Fruit fly (Drosophila melanogaster): Measurements from ENCODE around the gene Gr22f.
A peak's percentile ranks its signal among the peaks of the same experiment; 100 is the strongest.

Gr22f gene

dm6 chr2L:1710224-1710623, 46.0 kb downstream of the Gr22f start, which contains the start of the genes CG17660 and mRpL48 (continued):
- peak; percentile 24; the same call in 1 of the 3 replicates for TF ChIP-seq Doc3 (GFP tag; IDR thresholded peaks at IDR 0.05; ENCODE audit: partially characterized antibody)
- TF ChIP-seq dmrt99B (tag; optimal IDR thresholded peaks at IDR 0.05) = no peak
- no peak for TF ChIP-seq crol (GFP tag; IDR thresholded peaks at IDR 0.05)
- TF ChIP-seq gcm (GFP tag; optimal IDR thresholded peaks at IDR 0.05) = no peak
- peak; percentile 1 for TF ChIP-seq CG10979 (tag; optimal IDR thresholded peaks at IDR 0.05)
- peak; percentile 96 for TF ChIP-seq bigmax (GFP tag; optimal IDR thresholded peaks at IDR 0.05)
- no peak for TF ChIP-seq CG9609 (GFP tag; optimal IDR thresholded peaks at IDR 0.05)
- TF ChIP-seq CG10209 (GFP tag; optimal IDR thresholded peaks at IDR 0.05) = peak; percentile 22
- no peak for TF ChIP-seq esg (GFP tag; conservative IDR thresholded peaks at IDR 0.05)
- no peak for TF ChIP-seq onecut (GFP tag; IDR thresholded peaks at IDR 0.05)
- TF ChIP-seq lov (optimal IDR thresholded peaks at IDR 0.05) = no peak
- no peak for TF ChIP-seq lov (GFP tag; IDR thresholded peaks at IDR 0.05)
- peak; percentile 72 for TF ChIP-seq nerfin-2 (GFP tag; IDR thresholded peaks at IDR 0.05; ENCODE audit: partially characterized antibody)
- TF ChIP-seq CG9797 (GFP tag; optimal IDR thresholded peaks at IDR 0.05) = peak; percentile 97
- TF ChIP-seq hth (optimal IDR thresholded peaks at IDR 0.05) = no peak
- TF ChIP-seq ems (GFP tag; optimal IDR thresholded peaks at IDR 0.05) = peak; percentile 18
- no peak for TF ChIP-seq gem (tag; optimal IDR thresholded peaks at IDR 0.05)
- no peak for TF ChIP-seq maf-S (GFP tag; optimal IDR thresholded peaks at IDR 0.05)
- TF ChIP-seq vfl (GFP tag; optimal IDR thresholded peaks at IDR 0.05) = no peak
- TF ChIP-seq CG12236 (GFP tag; optimal IDR thresholded peaks at IDR 0.05) = no peak
- peak; percentile 92 for TF ChIP-seq stwl (tag; optimal IDR thresholded peaks at IDR 0.05)
- peak; percentile 70 for TF ChIP-seq CG12659 (GFP tag; optimal IDR thresholded peaks at IDR 0.05)
- TF ChIP-seq odd (GFP tag; optimal IDR thresholded peaks at IDR 0.05) = no peak
- TF ChIP-seq Usf (GFP tag; optimal IDR thresholded peaks at IDR 0.05) = no peak
- TF ChIP-seq peb (GFP tag; IDR thresholded peaks at IDR 0.05) = no peak
- TF ChIP-seq Dip2 (GFP tag; IDR thresholded peaks at IDR 0.05) = no peak
- TF ChIP-seq CG7556 (GFP tag; optimal IDR thresholded peaks at IDR 0.05) = no peak
- TF ChIP-seq wek (GFP tag; optimal IDR thresholded peaks at IDR 0.05) = no peak
- peak; percentile 51 for TF ChIP-seq Dp (GFP tag; optimal IDR thresholded peaks at IDR 0.05)
- no peak for TF ChIP-seq Awh (GFP tag; IDR thresholded peaks at IDR 0.05)
- peak; percentile 19; the same call in 1 of the 2 replicates for TF ChIP-seq stc (GFP tag; IDR thresholded peaks at IDR 0.05)
- peak; percentile 45; the same call in 1 of the 3 replicates for TF ChIP-seq CG14860 (GFP tag; IDR thresholded peaks at IDR 0.05; ENCODE audit: partially characterized antibody)
- peak; percentile 39; the same call in 1 of the 2 replicates for TF ChIP-seq Rfx (GFP tag; IDR thresholded peaks at IDR 0.05)
- TF ChIP-seq CG14014 (GFP tag; IDR thresholded peaks at IDR 0.05) = peak; percentile 45; the same call in 1 of the 2 replicates
- TF ChIP-seq emc (GFP tag; optimal IDR thresholded peaks at IDR 0.05) = no peak
- TF ChIP-seq seq (GFP tag; IDR thresholded peaks at IDR 0.05) = no peak
- peak; percentile 98 for TF ChIP-seq MBD-R2 (GFP tag; IDR thresholded peaks at IDR 0.05)
- no peak for TF ChIP-seq h (optimal IDR thresholded peaks at IDR 0.05)
- TF ChIP-seq sima (GFP tag; optimal IDR thresholded peaks at IDR 0.05) = no peak
- TF ChIP-seq so (GFP tag; IDR thresholded peaks at IDR 0.05) = no peak
- TF ChIP-seq CrebB (tag; optimal IDR thresholded peaks at IDR 0.05) = peak; percentile 28
- no peak for TF ChIP-seq CG31224 (GFP tag; IDR thresholded peaks at IDR 0.05)
- TF ChIP-seq nmo (GFP tag; optimal IDR thresholded peaks at IDR 0.05) = peak; percentile 49
- no peak for TF ChIP-seq CG17361 (GFP tag; IDR thresholded peaks at IDR 0.05)
- no peak for TF ChIP-seq salm (tag; optimal IDR thresholded peaks at IDR 0.05)
- TF ChIP-seq CG4730 (GFP tag; IDR thresholded peaks at IDR 0.05) = no peak
- peak; percentile 52 for TF ChIP-seq inv (GFP tag; IDR thresholded peaks at IDR 0.05; ENCODE audit: partially characterized antibody)
- no peak for TF ChIP-seq Bdp1 (GFP tag; optimal IDR thresholded peaks at IDR 0.05)
- peak; percentile 86 for TF ChIP-seq CG1603 (tag; optimal IDR thresholded peaks at IDR 0.05)
- TF ChIP-seq Eip74EF (GFP tag; optimal IDR thresholded peaks at IDR 0.05) = peak in 1 of 2 experiments; percentile 42
- peak; percentile 27; the same call in 1 of the 2 replicates for TF ChIP-seq sob (GFP tag; IDR thresholded peaks at IDR 0.05)
- peak; percentile 49 for TF ChIP-seq CG7987 (GFP tag; optimal IDR thresholded peaks at IDR 0.05)
